Fruit fly (Drosophila melanogaster) whole organism, prepupa: ENCODE data around the gene bcd.

Experiments used
- Blimp-1 ChIP-seq: fragments of 200-800 bp; sonication (Bioruptor generic); optimal IDR thresholded peaks from 3 replicates; lab custom pipeline; 2017; ENCODE audit warnings: missing biosample characterization, missing genetic modification characterization, mild to moderate bottlenecking, moderate library complexity, missing genetic modification reagents
- CG10631 ChIP-seq: fragments of 200-800 bp; sonication (Bioruptor generic); optimal IDR thresholded peaks from 2 replicates; lab custom pipeline; 2016; ENCODE audit warnings: missing biosample characterization, missing genetic modification characterization
- CG11294 ChIP-seq: fragments of 200-800 bp; sonication (Bioruptor generic); IDR thresholded peaks from 2 replicates; pipeline ENCODE4 v1.3.6; 2022; ENCODE audit warnings: missing biosample characterization, missing genetic modification characterization
- CG11902 ChIP-seq: fragments of 200-800 bp; sonication (Bioruptor generic); optimal IDR thresholded peaks from 3 replicates; lab custom pipeline; 2016; ENCODE audit warnings: missing biosample characterization, missing genetic modification characterization
- CG15336 ChIP-seq: fragments of 200-800 bp; sonication (Bioruptor generic); IDR thresholded peaks from 2 replicates; pipeline ENCODE4 v1.3.6; 2022; ENCODE audit warnings: missing biosample characterization, missing genetic modification characterization
- CG16779 ChIP-seq: fragments of 200-800 bp; sonication (Bioruptor generic); optimal IDR thresholded peaks from 3 replicates; lab custom pipeline; 2017; ENCODE audit warnings: missing biosample characterization, mild to moderate bottlenecking, missing genetic modification characterization
- CG3032 ChIP-seq: fragments of 200-800 bp; optimal IDR thresholded peaks from 2 replicates; lab custom pipeline; 2019; ENCODE audit warnings: missing biosample characterization, mild to moderate bottlenecking, missing genetic modification characterization, moderate library complexity
- CG31627 ChIP-seq: fragments of 200-800 bp; sonication (Bioruptor generic); optimal IDR thresholded peaks from 3 replicates; lab custom pipeline; 2016; ENCODE audit warnings: missing biosample characterization, missing genetic modification characterization
- CG3919 ChIP-seq: fragments of 200-800 bp; sonication (Bioruptor generic); optimal IDR thresholded peaks from 3 replicates; lab custom pipeline; 2016; ENCODE audit warnings: missing biosample characterization, missing genetic modification characterization
- CG6163 ChIP-seq: fragments of 200-800 bp; sonication (Bioruptor generic); IDR thresholded peaks from 3 replicates; pipeline ENCODE4 v1.3.6; 2022; ENCODE audit warnings: missing biosample characterization, missing genetic modification characterization
- CG6276 ChIP-seq: fragments of 200-800 bp; sonication (Bioruptor generic); optimal IDR thresholded peaks from 2 replicates; lab custom pipeline; 2017; ENCODE audit warnings: missing biosample characterization, mild to moderate bottlenecking, missing genetic modification characterization
- CG6792 ChIP-seq: fragments of 200-800 bp; sonication (Bioruptor generic); optimal IDR thresholded peaks from 3 replicates; lab custom pipeline; 2016; ENCODE audit warnings: missing biosample characterization, missing genetic modification characterization
- CG6808 ChIP-seq: fragments of 200-800 bp; sonication (Bioruptor generic); optimal IDR thresholded peaks from 3 replicates; lab custom pipeline; 2017; ENCODE audit warnings: missing biosample characterization, missing genetic modification characterization, mild to moderate bottlenecking, moderate library complexity, missing genetic modification reagents
- CG6854 ChIP-seq: fragments of 200-800 bp; sonication (Bioruptor generic); optimal IDR thresholded peaks from 2 replicates; lab custom pipeline; 2017; ENCODE audit warnings: missing biosample characterization, mild to moderate bottlenecking, missing genetic modification characterization
- CG7368 ChIP-seq: fragments of 200-800 bp; sonication (Bioruptor generic); optimal IDR thresholded peaks from 3 replicates; lab custom pipeline; 2016; ENCODE audit warnings: missing biosample characterization, missing genetic modification characterization
- CG8319 ChIP-seq: fragments of 200-800 bp; sonication (Bioruptor generic); optimal IDR thresholded peaks from 3 replicates; lab custom pipeline; 2016; ENCODE audit warnings: missing biosample characterization, missing genetic modification characterization
- CG9139 ChIP-seq: fragments of 200-800 bp; sonication (Bioruptor generic); optimal IDR thresholded peaks from 3 replicates; lab custom pipeline; 2017; ENCODE audit warnings: missing biosample characterization, mild to moderate bottlenecking, missing genetic modification characterization
- Eip75B ChIP-seq: fragments of 200-800 bp; sonication (Bioruptor generic); optimal IDR thresholded peaks from 3 replicates; lab custom pipeline; 2016; ENCODE audit warnings: missing biosample characterization, missing genetic modification characterization
- Eip93F ChIP-seq: fragments of 200-800 bp; sonication (Bioruptor generic); optimal IDR thresholded peaks from 2 replicates; lab custom pipeline; 2016; ENCODE audit warnings: missing biosample characterization, mild to moderate bottlenecking, missing genetic modification characterization
- Ets96B ChIP-seq: fragments of 200-800 bp; optimal IDR thresholded peaks from 2 replicates; lab custom pipeline; 2019; ENCODE audit warnings: missing biosample characterization, mild to moderate bottlenecking, missing genetic modification characterization, moderate library complexity
- Gug ChIP-seq: fragments of 200-800 bp; sonication (Bioruptor generic); IDR thresholded peaks from 2 replicates; pipeline ENCODE4 v1.3.6; 2022; ENCODE audit warnings: missing biosample characterization, missing genetic modification characterization
- Hr39 ChIP-seq: fragments of 200-800 bp; sonication (Bioruptor generic); optimal IDR thresholded peaks from 2 replicates; lab custom pipeline; 2016; ENCODE audit warnings: missing biosample characterization, missing genetic modification characterization
- Lpt ChIP-seq: fragments of 200-800 bp; sonication (Bioruptor generic); optimal IDR thresholded peaks from 3 replicates; lab custom pipeline; 2016; ENCODE audit warnings: missing biosample characterization, missing genetic modification characterization
- Met ChIP-seq: fragments of 200-800 bp; sonication (Bioruptor generic); optimal IDR thresholded peaks from 3 replicates; lab custom pipeline; 2016; ENCODE audit warnings: missing biosample characterization, missing genetic modification characterization
- OdsH ChIP-seq: fragments of 200-800 bp; sonication (Bioruptor generic); optimal IDR thresholded peaks from 3 replicates; lab custom pipeline; 2016; ENCODE audit warnings: missing biosample characterization, missing genetic modification characterization
- Smox ChIP-seq: fragments of 200-800 bp; sonication (Bioruptor generic); optimal IDR thresholded peaks from 3 replicates; lab custom pipeline; 2016; ENCODE audit warnings: missing biosample characterization, missing genetic modification characterization
- Sox102F ChIP-seq: fragments of 200-800 bp; sonication (Bioruptor generic); optimal IDR thresholded peaks from 2 replicates; lab custom pipeline; 2016; ENCODE audit warnings: missing biosample characterization, mild to moderate bottlenecking, missing genetic modification characterization
- Sox14 ChIP-seq: fragments of 200-800 bp; sonication (Bioruptor generic); optimal IDR thresholded peaks from 3 replicates; lab custom pipeline; 2016; ENCODE audit warnings: missing biosample characterization, missing genetic modification characterization
- Sox15 ChIP-seq: fragments of 200-800 bp; sonication (Bioruptor generic); optimal IDR thresholded peaks from 3 replicates; lab custom pipeline; 2016; ENCODE audit warnings: missing biosample characterization, missing genetic modification characterization
- acj6 ChIP-seq: fragments of 200-800 bp; sonication (Bioruptor generic); optimal IDR thresholded peaks from 3 replicates; lab custom pipeline; 2016; ENCODE audit warnings: missing biosample characterization, missing genetic modification characterization
- cyc ChIP-seq: fragments of 200-800 bp; sonication (Bioruptor generic); optimal IDR thresholded peaks from 3 replicates; lab custom pipeline; 2016; ENCODE audit warnings: missing biosample characterization, missing genetic modification characterization
- dac ChIP-seq: fragments of 200-800 bp; sonication (Bioruptor generic); optimal IDR thresholded peaks from 2 replicates; lab custom pipeline; 2017; ENCODE audit warnings: missing biosample characterization, mild to moderate bottlenecking, missing genetic modification characterization
- dsx ChIP-seq: fragments of 200-800 bp; optimal IDR thresholded peaks from 3 replicates; lab custom pipeline; 2019; ENCODE audit warnings: missing biosample characterization, mild to moderate bottlenecking, missing genetic modification characterization, moderate library complexity; ENCODE audit not compliant: poor library complexity, severe bottlenecking
- eg ChIP-seq: fragments of 200-800 bp; sonication (Bioruptor generic); IDR thresholded peaks from 3 replicates; pipeline ENCODE4 v1.3.6; 2022; ENCODE audit warnings: missing biosample characterization, missing genetic modification characterization
- esn ChIP-seq: fragments of 200-800 bp; sonication (Bioruptor generic); optimal IDR thresholded peaks from 2 replicates; lab custom pipeline; 2016; ENCODE audit warnings: missing biosample characterization, mild to moderate bottlenecking, missing genetic modification characterization, moderate library complexity
- fd59A ChIP-seq: fragments of 200-800 bp; sonication (Bioruptor generic); optimal IDR thresholded peaks from 2 replicates; lab custom pipeline; 2017; ENCODE audit warnings: missing biosample characterization, mild to moderate bottlenecking, missing genetic modification characterization, missing genetic modification reagents
- fkh ChIP-seq: fragments of 200-800 bp; sonication (Bioruptor generic); optimal IDR thresholded peaks from 3 replicates; lab custom pipeline; 2017; ENCODE audit warnings: missing biosample characterization, mild to moderate bottlenecking, missing genetic modification characterization, moderate library complexity
- pdm3 ChIP-seq: fragments of 200-800 bp; sonication (Bioruptor generic); optimal IDR thresholded peaks from 3 replicates; lab custom pipeline; 2016; ENCODE audit warnings: missing biosample characterization, missing genetic modification characterization
- svp ChIP-seq: fragments of 200-800 bp; sonication (Bioruptor generic); peaks from one replicate; lab custom pipeline; 2016; ENCODE audit warnings: missing biosample characterization, missing genetic modification characterization
- topi ChIP-seq: fragments of 200-800 bp; sonication (Bioruptor generic); optimal IDR thresholded peaks from 3 replicates; lab custom pipeline; 2016; ENCODE audit warnings: missing biosample characterization, missing genetic modification characterization

The bcd gene

DNA sequence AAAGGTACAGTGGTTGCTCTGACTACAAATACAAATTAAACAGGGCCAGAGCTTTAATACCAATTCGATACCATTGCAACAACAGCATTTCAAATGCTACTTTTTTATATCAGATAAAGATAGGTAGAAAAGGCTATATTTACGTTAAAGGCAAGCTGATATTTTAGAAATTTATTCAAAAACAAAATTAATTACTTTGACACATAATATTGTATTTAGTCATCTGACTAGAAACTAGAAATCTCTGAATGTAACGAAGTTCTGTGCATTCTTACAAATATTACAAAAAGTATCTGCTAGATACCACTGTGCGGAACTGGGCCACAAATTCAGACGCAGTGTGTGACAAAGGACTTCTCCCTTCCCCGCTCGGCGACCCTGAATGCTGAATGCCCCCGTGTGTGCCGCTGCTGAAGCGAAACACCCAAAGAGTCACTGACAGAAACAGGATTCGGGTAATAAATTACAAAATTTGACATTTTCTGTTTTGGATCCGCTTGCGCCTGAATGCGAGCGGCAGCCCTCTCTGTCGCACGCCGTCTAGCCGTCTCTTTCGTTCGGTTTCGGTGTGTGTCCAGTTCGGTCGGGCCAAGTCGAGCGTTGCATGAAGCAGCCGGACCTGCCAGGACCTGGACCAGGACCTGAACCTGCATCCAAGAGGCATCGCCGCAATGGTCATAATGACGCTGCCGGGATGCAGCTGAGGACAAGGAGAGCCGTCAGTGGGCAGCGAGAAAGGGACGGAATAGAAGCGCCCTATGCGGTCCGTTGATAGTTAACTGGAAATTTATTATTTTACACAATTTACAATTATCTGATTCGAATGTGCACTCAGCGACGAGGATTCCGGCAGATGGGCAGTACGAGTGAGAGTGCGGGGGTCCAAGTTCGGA is 1.7 kb upstream of the bcd start (continued):
- TF ChIP-seq topi (GFP tag; lab: Kevin White, UChicago) = peak; percentile 59
- peak; percentile 28 for TF ChIP-seq CG3919 (GFP tag; lab: Kevin White, UChicago)
- TF ChIP-seq Gug (GFP tag; lab: Robert Waterston, UW) = no peak
- peak; percentile 44 for TF ChIP-seq CG3032 (tag; lab: Kevin White, UChicago)
- TF ChIP-seq CG6792 = peak; percentile 14
- no peak for TF ChIP-seq CG9139 (GFP tag; lab: Kevin White, UChicago)
- peak; percentile 18 for TF ChIP-seq OdsH (GFP tag; lab: Kevin White, UChicago)
- no peak for TF ChIP-seq CG11294 (GFP tag; lab: Robert Waterston, UW)
- TF ChIP-seq CG7368 = no peak
- no peak for TF ChIP-seq CG11902
- TF ChIP-seq CG6163 (GFP tag; lab: Robert Waterston, UW) = no peak
- TF ChIP-seq CG8319 (GFP tag; lab: Kevin White, UChicago) = no peak
- no peak for TF ChIP-seq Blimp-1
- peak; percentile 27 for TF ChIP-seq CG31627
- TF ChIP-seq CG10631 (GFP tag; lab: Kevin White, UChicago) = peak; percentile 14
- peak; percentile 66 for TF ChIP-seq CG6808
- TF ChIP-seq Met = peak; percentile 53
- TF ChIP-seq Sox14 (GFP tag; lab: Kevin White, UChicago) = peak; percentile 49
- TF ChIP-seq CG16779 = no peak
- peak; percentile 31 for TF ChIP-seq Sox15 (GFP tag; lab: Kevin White, UChicago)
- peak; percentile 19 for TF ChIP-seq Smox (GFP tag; lab: Kevin White, UChicago)
- TF ChIP-seq eg (GFP tag; lab: Robert Waterston, UW) = no peak
- peak; percentile 36 for TF ChIP-seq pdm3 (GFP tag; lab: Kevin White, UChicago)
- TF ChIP-seq dac (GFP tag; lab: Kevin White, UChicago) = no peak
- TF ChIP-seq Eip93F = no peak
- TF ChIP-seq Eip75B = peak; percentile 25
- TF ChIP-seq CG6276 = no peak
- TF ChIP-seq Hr39 (GFP tag; lab: Kevin White, UChicago) = peak; percentile 24
- no peak for TF ChIP-seq CG15336
- peak; percentile 50 for TF ChIP-seq Ets96B (tag; lab: Kevin White, UChicago)
- no peak for TF ChIP-seq CG6854
- peak; percentile 19 for TF ChIP-seq cyc (GFP tag; lab: Kevin White, UChicago)
- no peak for TF ChIP-seq fkh (GFP tag; lab: Kevin White, UChicago)
- TF ChIP-seq Sox102F = peak; percentile 43
- peak; percentile 30 for TF ChIP-seq acj6
- TF ChIP-seq Lpt = no peak
- TF ChIP-seq fd59A (GFP tag; lab: Kevin White, UChicago) = peak; percentile 34
- peak; percentile 78 for TF ChIP-seq svp
- TF ChIP-seq, all 60 proteins: peak for 34

DNA sequence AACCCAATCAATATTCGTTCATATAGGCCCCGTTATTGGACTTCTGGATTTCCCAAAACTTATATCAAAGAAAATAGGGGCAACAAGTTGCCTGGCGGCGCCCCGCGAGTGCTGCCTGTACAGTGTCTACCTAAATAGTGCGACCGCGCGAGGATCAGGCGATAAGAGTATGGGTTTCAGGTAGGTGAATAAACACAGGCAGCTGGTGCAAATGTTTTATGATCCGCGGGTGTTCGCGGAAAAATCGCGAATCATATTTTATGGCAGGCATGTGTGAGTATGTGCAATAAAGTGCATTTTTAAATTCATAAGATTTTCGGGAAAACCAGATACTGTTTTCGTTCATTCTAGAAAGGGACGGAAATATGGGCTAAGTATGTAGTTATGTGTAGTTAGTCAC is 3.8 kb downstream of the bcd start:
- no peak for TF ChIP-seq dsx (GFP tag; lab: Kevin White, UChicago)
- TF ChIP-seq acj6 = no peak
- TF ChIP-seq CG6792 = no peak
- no peak for TF ChIP-seq esn
- no peak for TF ChIP-seq Ets96B (tag; lab: Kevin White, UChicago)
